Worm (Caenorhabditis elegans) whole organism, L3 larva: ENCODE data around the gene F33A8.7.

Experiments
- R02D3.7 ChIP-seq: fragments of 150-350 bp; optimal IDR thresholded peaks from 2 replicates; lab custom pipeline; 2014; ENCODE audit warnings: missing biosample characterization, missing genetic modification characterization
- ZK546.5 ChIP-seq: sonication (generic microtip); optimal IDR thresholded peaks from 2 replicates; lab custom pipeline; 2017; ENCODE audit warnings: missing biosample characterization, missing genetic modification characterization
- ama-1 ChIP-seq: fragments of 150-350 bp; optimal IDR thresholded peaks from 2 replicates; lab custom pipeline; 2018
- ceh-16 ChIP-seq: sonication (generic microtip); optimal IDR thresholded peaks from 2 replicates; lab custom pipeline; 2017; ENCODE audit warnings: missing biosample characterization, missing genetic modification characterization
- ceh-28 ChIP-seq: fragments of 150-350 bp; optimal IDR thresholded peaks from 2 replicates; lab custom pipeline; 2014; ENCODE audit warnings: missing biosample characterization, missing genetic modification reagents, missing genetic modification characterization
- ceh-82 ChIP-seq: fragments of 150-350 bp; optimal IDR thresholded peaks from 2 replicates; lab custom pipeline; 2014; ENCODE audit warnings: missing biosample characterization, missing genetic modification characterization
- daf-12 ChIP-seq: fragments of 150-350 bp; optimal IDR thresholded peaks from 2 replicates; lab custom pipeline; 2014; ENCODE audit warnings: missing biosample characterization, missing genetic modification reagents, missing genetic modification characterization
- egl-27 ChIP-seq: sonication (generic microtip); optimal IDR thresholded peaks from 4 replicates; lab custom pipeline; 2017; ENCODE audit warnings: missing biosample characterization, missing genetic modification reagents, missing genetic modification characterization
- egl-5 ChIP-seq: fragments of 150-350 bp; optimal IDR thresholded peaks from 2 replicates; lab custom pipeline; 2017; ENCODE audit warnings: missing biosample characterization, missing genetic modification reagents, missing genetic modification characterization, inconsistent platforms
- elt-1 ChIP-seq: fragments of 150-350 bp; optimal IDR thresholded peaks from 2 replicates; lab custom pipeline; 2014; ENCODE audit warnings: missing biosample characterization, missing genetic modification characterization
- elt-2 ChIP-seq: sonication (generic microtip); optimal IDR thresholded peaks from 2 replicates; lab custom pipeline; 2016; ENCODE audit warnings: missing genetic modification reagents, mild to moderate bottlenecking, missing genetic modification characterization, missing compliant biosample characterization
- elt-3 ChIP-seq, 3 experiments: fragments of 150-350 bp in 1 of 3; sonication (generic microtip) in 2 of 3; optimal IDR thresholded peaks; 2 replicates in 2 of 3; 4 replicates in 1 of 3; lab custom pipeline; 2014 to 2017; ENCODE audit warnings: missing biosample characterization in 3 of 3, missing genetic modification characterization in 3 of 3
- eor-1 ChIP-seq, 2 experiments: fragments of 150-350 bp; optimal IDR thresholded peaks; 2 replicates each; lab custom pipeline; 2014 to 2018; ENCODE audit warnings: missing biosample characterization in 2 of 2, missing genetic modification characterization in 2 of 2
- fkh-10 ChIP-seq: sonication (generic microtip); optimal IDR thresholded peaks from 2 replicates; lab custom pipeline; 2017; ENCODE audit warnings: missing biosample characterization, missing genetic modification reagents, missing genetic modification characterization
- fos-1 ChIP-seq: fragments of 150-350 bp; optimal IDR thresholded peaks from 2 replicates; lab custom pipeline; 2014; ENCODE audit warnings: missing biosample characterization, missing genetic modification characterization
- hmg-11 ChIP-seq: sonication (generic microtip); optimal IDR thresholded peaks from 2 replicates; lab custom pipeline; 2016; ENCODE audit warnings: missing genetic modification characterization, missing compliant biosample characterization
- jun-1 ChIP-seq: fragments of 150-350 bp; optimal IDR thresholded peaks from 2 replicates; lab custom pipeline; 2014; ENCODE audit warnings: missing biosample characterization, missing genetic modification reagents, missing genetic modification characterization
- lin-15B ChIP-seq: fragments of 150-350 bp; optimal IDR thresholded peaks from 2 replicates; lab custom pipeline; 2014; ENCODE audit warnings: missing biosample characterization, missing genetic modification characterization
- lin-39 ChIP-seq: fragments of 150-350 bp; optimal IDR thresholded peaks from 2 replicates; lab custom pipeline; 2018; ENCODE audit warnings: missing biosample characterization, missing genetic modification reagents, missing genetic modification characterization
- lsy-12 ChIP-seq: sonication (generic microtip); optimal IDR thresholded peaks from 2 replicates; lab custom pipeline; 2016; ENCODE audit warnings: mild to moderate bottlenecking, missing genetic modification characterization, missing compliant biosample characterization
- mdl-1 ChIP-seq: fragments of 150-350 bp; optimal IDR thresholded peaks from 2 replicates; lab custom pipeline; 2014; ENCODE audit warnings: missing biosample characterization, missing genetic modification characterization
- nfya-1 ChIP-seq: sonication (generic microtip); optimal IDR thresholded peaks from 2 replicates; lab custom pipeline; 2017; ENCODE audit warnings: missing genetic modification characterization, mild to moderate bottlenecking, missing compliant biosample characterization, antibody characterized with exemption, moderate library complexity; ENCODE audit not compliant: insufficient read depth
- nhr-23 ChIP-seq: fragments of 150-350 bp; optimal IDR thresholded peaks from 2 replicates; lab custom pipeline; 2014; ENCODE audit warnings: missing biosample characterization, missing genetic modification reagents, missing genetic modification characterization
- nhr-237 ChIP-seq: fragments of 150-350 bp; optimal IDR thresholded peaks from 2 replicates; lab custom pipeline; 2014; ENCODE audit warnings: missing biosample characterization, missing genetic modification characterization
- nhr-25 ChIP-seq: sonication (generic microtip); optimal IDR thresholded peaks from 2 replicates; lab custom pipeline; 2017; ENCODE audit warnings: missing biosample characterization, missing genetic modification characterization
- nhr-28 ChIP-seq: fragments of 150-350 bp; optimal IDR thresholded peaks from 2 replicates; lab custom pipeline; 2014; ENCODE audit warnings: missing biosample characterization, missing genetic modification characterization
- nhr-43 ChIP-seq: sonication (generic microtip); optimal IDR thresholded peaks from 2 replicates; lab custom pipeline; 2016; ENCODE audit warnings: mild to moderate bottlenecking, missing genetic modification characterization, missing compliant biosample characterization; ENCODE audit not compliant: poor library complexity, severe bottlenecking
- nhr-67 ChIP-seq: fragments of 150-350 bp; optimal IDR thresholded peaks from 2 replicates; lab custom pipeline; 2014; ENCODE audit warnings: missing biosample characterization, missing genetic modification characterization
- nhr-77 ChIP-seq: fragments of 150-350 bp; optimal IDR thresholded peaks from 2 replicates; lab custom pipeline; 2014; ENCODE audit warnings: missing biosample characterization, missing genetic modification characterization
- pha-4 ChIP-seq: fragments of 150-350 bp; optimal IDR thresholded peaks from 2 replicates; lab custom pipeline; 2014; ENCODE audit warnings: missing biosample characterization, missing genetic modification reagents, missing genetic modification characterization
- sea-2 ChIP-seq: fragments of 150-350 bp; sonication (generic microtip); optimal IDR thresholded peaks from 4 replicates; lab custom pipeline; 2014; ENCODE audit warnings: missing biosample characterization, missing genetic modification reagents, missing genetic modification characterization
- snpc-4 ChIP-seq: fragments of 150-350 bp; optimal IDR thresholded peaks from 2 replicates; lab custom pipeline; 2014; ENCODE audit warnings: missing biosample characterization, missing genetic modification characterization
- tbx-2 ChIP-seq: sonication (generic microtip); optimal IDR thresholded peaks from 2 replicates; lab custom pipeline; 2016; ENCODE audit warnings: mild to moderate bottlenecking, missing genetic modification characterization, missing compliant biosample characterization
- unc-62 ChIP-seq: fragments of 150-350 bp; sonication (generic microtip); optimal IDR thresholded peaks from 4 replicates; lab custom pipeline; 2014; ENCODE audit warnings: missing biosample characterization, missing genetic modification reagents, missing genetic modification characterization
- zag-1 ChIP-seq: fragments of 150-350 bp; optimal IDR thresholded peaks from 2 replicates; lab custom pipeline; 2014; ENCODE audit warnings: missing biosample characterization, missing genetic modification characterization
- ztf-11 ChIP-seq: fragments of 150-350 bp; optimal IDR thresholded peaks from 2 replicates; lab custom pipeline; 2014; ENCODE audit warnings: missing biosample characterization, missing genetic modification characterization
- ztf-4 ChIP-seq: fragments of 150-350 bp; optimal IDR thresholded peaks from 2 replicates; lab custom pipeline; 2014; ENCODE audit warnings: missing biosample characterization, missing genetic modification characterization

Gene F33A8.7

ce11 chrII:11052526-11052925, 27.1 kb upstream of the F33A8.7 start:
- TF ChIP-seq nhr-77 (tag; lab: Kevin White, UChicago) (no peak), ztf-4 (tag; lab: Kevin White, UChicago) (no peak), ceh-16 (tag; lab: Kevin White, UChicago) (no peak), ceh-82 (tag; lab: Kevin White, UChicago) (no peak), eor-1 (tag; optimal IDR thresholded peaks at IDR 0.05; lab: Kevin White, UChicago) (no peak), zag-1 (tag; lab: Kevin White, UChicago) (no peak), R02D3.7 (tag; lab: Kevin White, UChicago) (no peak), nhr-28 (tag; lab: Kevin White, UChicago) (no peak), mdl-1 (no peak), nhr-43 (tag; lab: Kevin White, UChicago) (no peak), nhr-237 (tag; lab: Kevin White, UChicago) (no peak), nhr-23 (no peak)

ce11 chrII:11050678-11051077, 25.2 kb upstream of the F33A8.7 start:
- TF ChIP-seq elt-3 (tag; optimal IDR thresholded peaks at IDR 0.05; lab: Kevin White, UChicago): no peak

ce11 chrII:11049876-11050275, 24.4 kb upstream of the F33A8.7 start, which contains the start of the genes sdhd-1 and ilkp-1:
TSS of gene sdhd-1 (minus strand) at chrII:11049913.
TSS of gene ilkp-1 (plus strand) at chrII:11050255.
- peak; percentile 67 for TF ChIP-seq nfya-1
- TF ChIP-seq egl-5 (tag; lab: Kevin White, UChicago): no peak
- no peak for TF ChIP-seq elt-1
- TF ChIP-seq elt-2 (tag; lab: Kevin White, UChicago): peak; percentile 18
- TF ChIP-seq zag-1 (tag; lab: Kevin White, UChicago): no peak
- no peak for TF ChIP-seq fkh-10 (GFP tag; lab: Kevin White, UChicago)
- TF ChIP-seq tbx-2 (tag; lab: Kevin White, UChicago): no peak
- no peak for TF ChIP-seq nhr-43 (tag; lab: Kevin White, UChicago)
- no peak for TF ChIP-seq ceh-16 (tag; lab: Kevin White, UChicago)
- no peak for TF ChIP-seq unc-62 (GFP tag; lab: Kevin White, UChicago)
- no peak for TF ChIP-seq sea-2
- TF ChIP-seq eor-1 (tag; optimal IDR thresholded peaks at IDR 0.05; lab: Kevin White, UChicago): no peak
- no peak for TF ChIP-seq ZK546.5 (tag; lab: Kevin White, UChicago)
- TF ChIP-seq lsy-12 (tag; lab: Kevin White, UChicago): no peak
- peak; percentile 39 for TF ChIP-seq nhr-25 (tag; lab: Kevin White, UChicago)
- no peak for TF ChIP-seq fos-1 (tag; lab: Kevin White, UChicago)
- no peak for TF ChIP-seq ztf-11 (tag; lab: Kevin White, UChicago)
- TF ChIP-seq jun-1: no peak
- TF ChIP-seq ztf-4 (tag; lab: Kevin White, UChicago): no peak
- no peak for TF ChIP-seq nhr-237 (tag; lab: Kevin White, UChicago)
- no peak for TF ChIP-seq nhr-77 (tag; lab: Kevin White, UChicago)
- peak; percentile 42 for TF ChIP-seq lin-39 (tag; lab: Kevin White, UChicago)
- TF ChIP-seq ama-1 (lab: Kevin White, UChicago): no peak
- no peak for TF ChIP-seq egl-27 (tag; lab: Kevin White, UChicago)
- TF ChIP-seq ceh-28 (tag; lab: Kevin White, UChicago): peak; percentile 0
- TF ChIP-seq pha-4: no peak
- TF ChIP-seq elt-3 (tag; optimal IDR thresholded peaks at IDR 0.05; lab: Kevin White, UChicago): no peak
- TF ChIP-seq lin-15B (tag; lab: Kevin White, UChicago): peak; percentile 57
- TF ChIP-seq daf-12 (tag; lab: Kevin White, UChicago): no peak
- TF ChIP-seq nhr-23: peak; percentile 50
- no peak for TF ChIP-seq nhr-67
- TF ChIP-seq hmg-11 (tag; lab: Kevin White, UChicago): peak; percentile 28
- TF ChIP-seq R02D3.7 (tag; lab: Kevin White, UChicago): no peak
- peak; percentile 3 for TF ChIP-seq snpc-4
- no peak for TF ChIP-seq mdl-1
- TF ChIP-seq, all 47 proteins: peak for 9

ce11 chrII:11048930-11049329, 23.5 kb upstream of the F33A8.7 start, which contains the start of gene F33A8.4:
TSS of gene F33A8.4 (minus strand) at chrII:11049030.
- TF ChIP-seq tbx-2 (tag; lab: Kevin White, UChicago) (no peak), unc-62 (GFP tag; lab: Kevin White, UChicago) (no peak), daf-12 (tag; lab: Kevin White, UChicago) (no peak), lin-15B (tag; lab: Kevin White, UChicago) (no peak), jun-1 (no peak), ceh-82 (tag; lab: Kevin White, UChicago) (no peak), fos-1 (tag; lab: Kevin White, UChicago) (no peak), zag-1 (tag; lab: Kevin White, UChicago) (no peak), sea-2 (no peak), elt-2 (tag; lab: Kevin White, UChicago) (no peak), nhr-43 (tag; lab: Kevin White, UChicago) (no peak), pha-4 (no peak)
